Fruit fly (Drosophila melanogaster): ENCODE data around the gene CG18231.
A peak's percentile ranks its signal among the peaks of the same experiment; 100 is the strongest.

The CG18231 gene

DNA sequence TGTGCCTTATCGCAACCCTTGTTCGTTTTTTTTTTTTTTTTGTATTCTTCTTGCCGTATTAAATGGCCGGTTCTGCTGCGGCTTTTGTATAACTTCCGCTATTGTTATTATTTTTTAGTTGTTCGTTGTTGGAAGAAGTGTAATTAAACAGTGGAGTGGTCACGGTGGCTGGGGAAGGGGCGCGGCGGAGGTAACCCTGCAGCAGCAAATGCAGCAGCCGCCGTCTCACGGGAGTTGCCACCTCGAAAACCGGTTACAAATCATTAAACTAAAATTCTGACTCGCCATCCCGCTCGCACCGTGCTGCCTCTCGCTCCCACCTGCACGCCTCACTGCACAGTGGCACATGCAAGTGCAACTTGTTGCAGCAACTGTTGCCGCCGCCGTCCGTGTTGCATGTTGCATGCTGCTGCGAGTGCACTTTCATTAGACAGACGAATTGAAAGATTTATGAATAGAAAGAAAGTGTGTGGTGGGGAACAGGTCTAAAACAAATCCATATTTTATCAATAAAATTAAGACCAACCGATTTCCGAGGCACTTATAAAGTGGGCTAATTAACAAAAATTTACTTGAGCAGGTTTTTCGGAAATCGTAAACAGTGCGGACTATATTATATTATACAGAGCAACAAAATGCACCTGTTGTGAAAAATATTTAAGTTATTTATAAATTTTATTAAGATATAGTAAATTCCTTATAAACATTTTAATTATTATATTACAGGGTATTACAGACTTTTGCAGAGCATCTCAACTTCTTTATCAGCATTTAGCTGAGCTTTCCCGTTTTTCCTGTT, 20.6 kb downstream of the CG18231 start (continued):
- TF ChIP-seq D19A (tag; optimal IDR thresholded peaks at IDR 0.05) (peak; percentile 41), usp (GFP tag; optimal IDR thresholded peaks at IDR 0.05) (no peak), sens (GFP tag) (peak; percentile 31), CG11504 (tag; optimal IDR thresholded peaks at IDR 0.05) (peak; percentile 88), gcm (GFP tag; optimal IDR thresholded peaks at IDR 0.05) (peak; percentile 7), CG30403 (GFP tag; optimal IDR thresholded peaks at IDR 0.05) (no peak), cg (GFP tag; optimal IDR thresholded peaks at IDR 0.05) (no peak), cas (GFP tag; IDR thresholded peaks at IDR 0.05) (no peak), CG11093 (GFP tag; IDR thresholded peaks at IDR 0.05) (0 out of 3 replicates have a peak, but pooled peaks have one; percentile 31), Pdp1 (GFP tag; optimal IDR thresholded peaks at IDR 0.05) (peak in 1 of 2 experiments; percentile 6), kah (GFP tag; optimal IDR thresholded peaks at IDR 0.05) (peak; percentile 36), CG4730 (GFP tag; IDR thresholded peaks at IDR 0.05) (no peak), CG9932 (GFP tag; IDR thresholded peaks at IDR 0.05) (0 out of 2 replicates have a peak, but pooled peaks have one; percentile 8), lov (optimal IDR thresholded peaks at IDR 0.05) (no peak), lov (GFP tag; IDR thresholded peaks at IDR 0.05) (0 out of 3 replicates have a peak, but pooled peaks have one; percentile 30), CG14441 (GFP tag; IDR thresholded peaks at IDR 0.05) (0 out of 2 replicates have a peak, but pooled peaks have one; percentile 12), Nf-YA (GFP tag; IDR thresholded peaks at IDR 0.05) (no peak), CG1529 (GFP tag; optimal IDR thresholded peaks at IDR 0.05) (no peak), MTF-1 (GFP tag; optimal IDR thresholded peaks at IDR 0.05; ENCODE audit: borderline replicate concordance) (no peak), toy (GFP tag; IDR thresholded peaks at IDR 0.05) (no peak), Nf-YB (GFP tag; optimal IDR thresholded peaks at IDR 0.05) (no peak), zen (tag; optimal IDR thresholded peaks at IDR 0.05) (peak; percentile 44), Lpt (GFP tag; optimal IDR thresholded peaks at IDR 0.05) (no peak), CG14667 (GFP tag; IDR thresholded peaks at IDR 0.05) (no peak), sd (tag; optimal IDR thresholded peaks at IDR 0.05) (no peak), vnd (GFP tag; IDR thresholded peaks at IDR 0.05; ENCODE audit: partially characterized antibody) (no peak), BtbVII (GFP tag; optimal IDR thresholded peaks at IDR 0.05) (no peak), CG14860 (GFP tag; IDR thresholded peaks at IDR 0.05; ENCODE audit: partially characterized antibody) (no peak), bowl (GFP tag; IDR thresholded peaks at IDR 0.05) (no peak), jigr1 (GFP tag; IDR thresholded peaks at IDR 0.05) (no peak), insv (GFP tag; optimal IDR thresholded peaks at IDR 0.05) (no peak), Oli (tag; optimal IDR thresholded peaks at IDR 0.05) (no peak), CG2116 (GFP tag; optimal IDR thresholded peaks at IDR 0.05) (no peak), CG10366 (GFP tag; IDR thresholded peaks at IDR 0.05) (no peak), hbn (GFP tag; IDR thresholded peaks at IDR 0.05; ENCODE audit: partially characterized antibody) (0 out of 2 replicates have a peak, but pooled peaks have one; percentile 14), unc-4 (GFP tag; IDR thresholded peaks at IDR 0.05; ENCODE audit: partially characterized antibody) (no peak), crol (GFP tag; IDR thresholded peaks at IDR 0.05) (peak; percentile 90), CG1024 (GFP tag; IDR thresholded peaks at IDR 0.05) (no peak), Aef1 (GFP tag; IDR thresholded peaks at IDR 0.05) (no peak), pros (GFP tag; optimal IDR thresholded peaks at IDR 0.05) (peak; percentile 52), sna (GFP tag; IDR thresholded peaks at IDR 0.05; ENCODE audit: partially characterized antibody) (0 out of 2 replicates have a peak, but pooled peaks have one; percentile 39), C15 (GFP tag; IDR thresholded peaks at IDR 0.05) (no peak), CG10267 (tag; optimal IDR thresholded peaks at IDR 0.05) (no peak), CG6791 (GFP tag; IDR thresholded peaks at IDR 0.05; ENCODE audit: partially characterized antibody) (peak; percentile 12; the same call in 1 of the 3 replicates), esg (GFP tag; conservative IDR thresholded peaks at IDR 0.05) (no peak), so (GFP tag; IDR thresholded peaks at IDR 0.05) (no peak), CG17385 (GFP tag; optimal IDR thresholded peaks at IDR 0.05) (no peak), CG10431 (GFP tag; optimal IDR thresholded peaks at IDR 0.05) (no peak), CG8388 (GFP tag; optimal IDR thresholded peaks at IDR 0.05) (peak; percentile 10)
